Fruit fly (Drosophila melanogaster) whole organism, prepupa: Measurements from ENCODE around the gene wnd.

Experiments used
- CG16779 ChIP-seq: fragments of 200-800 bp; sonication (Bioruptor generic); optimal IDR thresholded peaks from 3 replicates; lab custom pipeline; 2017; ENCODE audit warnings: missing biosample characterization, mild to moderate bottlenecking, missing genetic modification characterization
- CG31627 ChIP-seq: fragments of 200-800 bp; sonication (Bioruptor generic); optimal IDR thresholded peaks from 3 replicates; lab custom pipeline; 2016; ENCODE audit warnings: missing biosample characterization, missing genetic modification characterization
- CG32006 ChIP-seq: fragments of 200-800 bp; sonication (Bioruptor generic); optimal IDR thresholded peaks from 3 replicates; lab custom pipeline; 2017; ENCODE audit warnings: missing biosample characterization, mild to moderate bottlenecking, missing genetic modification characterization
- CG7368 ChIP-seq: fragments of 200-800 bp; sonication (Bioruptor generic); optimal IDR thresholded peaks from 3 replicates; lab custom pipeline; 2016; ENCODE audit warnings: missing biosample characterization, missing genetic modification characterization
- Lpt ChIP-seq: fragments of 200-800 bp; sonication (Bioruptor generic); optimal IDR thresholded peaks from 3 replicates; lab custom pipeline; 2016; ENCODE audit warnings: missing biosample characterization, missing genetic modification characterization
- Sox14 ChIP-seq: fragments of 200-800 bp; sonication (Bioruptor generic); optimal IDR thresholded peaks from 3 replicates; lab custom pipeline; 2016; ENCODE audit warnings: missing biosample characterization, missing genetic modification characterization

dm6 chr3L:19676050-19676449, 40.5 kb upstream of the wnd start:
- TF ChIP-seq CG16779 (no peak), Lpt (GFP tag; lab: Kevin White, UChicago) (no peak), CG7368 (GFP tag; lab: Kevin White, UChicago) (no peak), CG31627 (GFP tag; lab: Kevin White, UChicago) (peak; percentile 27), CG32006 (GFP tag; lab: Kevin White, UChicago) (peak; percentile 56), Sox14 (peak; percentile 21)
